ENCODE assay signal across 3 fruit fly cellular contexts in the genomic region with DNA sequence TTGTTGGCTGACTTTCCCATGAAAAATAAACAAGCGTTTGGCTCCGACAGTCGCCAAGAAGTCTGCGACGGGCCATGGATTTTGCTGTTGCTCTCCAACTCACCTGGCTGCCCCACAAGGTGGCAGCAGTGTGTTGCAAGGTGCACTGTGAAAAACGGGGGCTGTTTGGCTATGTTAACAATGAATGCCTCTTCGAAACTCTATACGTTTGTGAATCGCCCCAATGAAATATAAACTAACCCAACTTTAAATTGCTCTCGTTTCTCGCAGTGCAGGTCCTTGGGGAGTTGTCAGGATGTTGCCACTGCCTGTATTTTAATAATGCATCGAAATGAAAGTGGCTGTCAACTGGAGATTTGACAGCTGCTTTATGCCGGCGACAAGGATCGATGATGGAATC.
TF ChIP-seq lines count a peak whose summit lies in the region.

No protein-coding gene starts in this region.

- no peak for TF ChIP-seq CTCF in whole organism, embryonic (GFP tag; optimal IDR thresholded peaks at IDR 0.05; lab: Kevin White, UChicago)

TF ChIP-seq in whole organism, embryonic, 481 proteins besides CTCF, POLR2A, EP300 and RAD21 (continues in another document):
- 0 out of 2 replicates have a peak, but pooled peaks have one; percentile 7 for TF ChIP-seq ttk (GFP tag; IDR thresholded peaks at IDR 0.05; lab: Robert Waterston, UW)
- TF ChIP-seq ara (GFP tag; IDR thresholded peaks at IDR 0.05; lab: Robert Waterston, UW), result peak; percentile 23; the same call in 1 of the 2 replicates
- peak; percentile 7; the same call in 1 of the 3 replicates for TF ChIP-seq ase (GFP tag; IDR thresholded peaks at IDR 0.05; lab: Robert Waterston, UW)
- peak; percentile 16; the same call in 1 of the 2 replicates for TF ChIP-seq slbo (GFP tag; IDR thresholded peaks at IDR 0.05; lab: Robert Waterston, UW)
- 0 out of 3 replicates have a peak, but pooled peaks have one; percentile 32 for TF ChIP-seq otp (GFP tag; IDR thresholded peaks at IDR 0.05; lab: Robert Waterston, UW)
- TF ChIP-seq prd (optimal IDR thresholded peaks at IDR 0.05; lab: Kevin White, UChicago), result no peak
- peak; percentile 46; the same call in 1 of the 3 replicates for TF ChIP-seq prd (GFP tag; IDR thresholded peaks at IDR 0.05; lab: Robert Waterston, UW)
- TF ChIP-seq zfh1 (GFP tag; IDR thresholded peaks at IDR 0.05; lab: Robert Waterston, UW), result peak; percentile 46; the same call in 1 of the 3 replicates
- TF ChIP-seq CG11085 (GFP tag; IDR thresholded peaks at IDR 0.05; lab: Robert Waterston, UW), result no peak
- TF ChIP-seq sens (GFP tag; lab: Kevin White, UChicago), result peak; percentile 81
- TF ChIP-seq CG11504 (tag; optimal IDR thresholded peaks at IDR 0.05; lab: Kevin White, UChicago), result peak; percentile 12
- peak in 1 of 2 experiments; percentile 39 for TF ChIP-seq bsh (GFP tag; optimal IDR thresholded peaks at IDR 0.05; lab: Kevin White, UChicago)
- TF ChIP-seq Aef1 (GFP tag; IDR thresholded peaks at IDR 0.05; lab: Robert Waterston, UW), result no peak
- peak; percentile 28; the same call in 1 of the 3 replicates for TF ChIP-seq row (GFP tag; IDR thresholded peaks at IDR 0.05; lab: Robert Waterston, UW)
- TF ChIP-seq Ets65A (GFP tag; lab: Kevin White, UChicago), result peak; percentile 93
- peak; percentile 14 for TF ChIP-seq nmo (GFP tag; optimal IDR thresholded peaks at IDR 0.05; lab: Kevin White, UChicago)
- TF ChIP-seq CG15696 (tag; optimal IDR thresholded peaks at IDR 0.05; lab: Kevin White, UChicago), result no peak
- peak; percentile 34 for TF ChIP-seq Drgx (GFP tag; IDR thresholded peaks at IDR 0.05; lab: Robert Waterston, UW)
- no peak for TF ChIP-seq lbe (GFP tag; optimal IDR thresholded peaks at IDR 0.05; lab: Kevin White, UChicago)
- TF ChIP-seq Bteb2 (GFP tag; optimal IDR thresholded peaks at IDR 0.05; lab: Kevin White, UChicago), result no peak
- TF ChIP-seq CG4820 (GFP tag; optimal IDR thresholded peaks at IDR 0.05; lab: Kevin White, UChicago), result peak; percentile 6
- no peak for TF ChIP-seq CG14441 (GFP tag; IDR thresholded peaks at IDR 0.05; lab: Robert Waterston, UW)
- 0 out of 2 replicates have a peak, but pooled peaks have one; percentile 16 for TF ChIP-seq CG31441 (GFP tag; IDR thresholded peaks at IDR 0.05; lab: Robert Waterston, UW)
- TF ChIP-seq psq (GFP tag; optimal IDR thresholded peaks at IDR 0.05; lab: Kevin White, UChicago), result no peak
- TF ChIP-seq Chrac-16 (GFP tag; optimal IDR thresholded peaks at IDR 0.05; lab: Kevin White, UChicago), result peak; percentile 8
- no peak for TF ChIP-seq CG11247 (GFP tag; IDR thresholded peaks at IDR 0.05; lab: Robert Waterston, UW)
- TF ChIP-seq Sox102F (GFP tag; optimal IDR thresholded peaks at IDR 0.05; lab: Kevin White, UChicago), result peak; percentile 25

TF ChIP-seq in whole organism, prepupa, 60 proteins besides CTCF, POLR2A, EP300 and RAD21 (continues in another document):
- TF ChIP-seq Sox15 (GFP tag; optimal IDR thresholded peaks at IDR 0.05; lab: Kevin White, UChicago) (no peak), OdsH (GFP tag; optimal IDR thresholded peaks at IDR 0.05; lab: Kevin White, UChicago) (peak; percentile 4), spab (GFP tag; optimal IDR thresholded peaks at IDR 0.05; lab: Kevin White, UChicago) (peak; percentile 19), CG11762 (GFP tag; optimal IDR thresholded peaks at IDR 0.05; lab: Kevin White, UChicago; ENCODE audit: insufficient read depth) (no peak), CG4318 (GFP tag; optimal IDR thresholded peaks at IDR 0.05; lab: Kevin White, UChicago) (no peak), eg (GFP tag; IDR thresholded peaks at IDR 0.05; lab: Robert Waterston, UW) (peak; percentile 63; the same call in 2 of the 3 replicates), CG7368 (GFP tag; optimal IDR thresholded peaks at IDR 0.05; lab: Kevin White, UChicago) (no peak), CG11294 (GFP tag; IDR thresholded peaks at IDR 0.05; lab: Robert Waterston, UW) (0 out of 2 replicates have a peak, but pooled peaks have one; percentile 11), Hr38 (GFP tag; optimal IDR thresholded peaks at IDR 0.05; lab: Kevin White, UChicago) (no peak), CG11902 (GFP tag; optimal IDR thresholded peaks at IDR 0.05; lab: Kevin White, UChicago) (no peak), CG32006 (GFP tag; optimal IDR thresholded peaks at IDR 0.05; lab: Kevin White, UChicago) (peak; percentile 39), salr (GFP tag; optimal IDR thresholded peaks at IDR 0.05; lab: Kevin White, UChicago) (peak in 1 of 2 experiments; percentile 3), CG9139 (GFP tag; optimal IDR thresholded peaks at IDR 0.05; lab: Kevin White, UChicago) (no peak), CG16779 (tag; optimal IDR thresholded peaks at IDR 0.05; lab: Kevin White, UChicago) (no peak), lz (GFP tag; optimal IDR thresholded peaks at IDR 0.05; lab: Kevin White, UChicago) (no peak), Eip75B (GFP tag; optimal IDR thresholded peaks at IDR 0.05; lab: Kevin White, UChicago) (peak; percentile 4), vri (GFP tag; optimal IDR thresholded peaks at IDR 0.05; lab: Kevin White, UChicago) (no peak), net (GFP tag; optimal IDR thresholded peaks at IDR 0.05; lab: Kevin White, UChicago) (no peak), CG1621 (tag; optimal IDR thresholded peaks at IDR 0.05; lab: Kevin White, UChicago) (no peak), Hr39 (GFP tag; optimal IDR thresholded peaks at IDR 0.05; lab: Kevin White, UChicago) (peak; percentile 16), CG6808 (GFP tag; optimal IDR thresholded peaks at IDR 0.05; lab: Kevin White, UChicago) (no peak), CG6792 (GFP tag; optimal IDR thresholded peaks at IDR 0.05; lab: Kevin White, UChicago) (no peak), CG15336 (GFP tag; IDR thresholded peaks at IDR 0.05; lab: Robert Waterston, UW) (peak; percentile 23; the same call in 1 of the 2 replicates), CG31627 (GFP tag; optimal IDR thresholded peaks at IDR 0.05; lab: Kevin White, UChicago) (no peak), CG3032 (tag; optimal IDR thresholded peaks at IDR 0.05; lab: Kevin White, UChicago) (peak; percentile 32), Eip78C (GFP tag; lab: Kevin White, UChicago) (peak; percentile 66), CG6276 (GFP tag; optimal IDR thresholded peaks at IDR 0.05; lab: Kevin White, UChicago) (peak; percentile 6), CG3919 (GFP tag; optimal IDR thresholded peaks at IDR 0.05; lab: Kevin White, UChicago) (peak; percentile 26), Eip93F (GFP tag; optimal IDR thresholded peaks at IDR 0.05; lab: Kevin White, UChicago) (no peak), achi (GFP tag; optimal IDR thresholded peaks at IDR 0.05; lab: Kevin White, UChicago) (peak; percentile 13), Met (GFP tag; optimal IDR thresholded peaks at IDR 0.05; lab: Kevin White, UChicago) (no peak)

TF ChIP-seq in whole organism, pupa, 21 proteins besides CTCF, POLR2A, EP300 and RAD21:
- TF ChIP-seq CG32121 (GFP tag; IDR thresholded peaks at IDR 0.05; lab: Robert Waterston, UW), result no peak
- TF ChIP-seq CG14655 (GFP tag; optimal IDR thresholded peaks at IDR 0.05; lab: Kevin White, UChicago), result peak; percentile 31
- TF ChIP-seq D1 (tag; optimal IDR thresholded peaks at IDR 0.05; lab: Kevin White, UChicago), result no peak
- peak; percentile 29 for TF ChIP-seq CG15710 (tag; optimal IDR thresholded peaks at IDR 0.05; lab: Kevin White, UChicago)
- no peak for TF ChIP-seq CG10348 (GFP tag; IDR thresholded peaks at IDR 0.05; lab: Robert Waterston, UW)
- no peak for TF ChIP-seq gl (tag; optimal IDR thresholded peaks at IDR 0.05; lab: Kevin White, UChicago)
- TF ChIP-seq Pif1A (GFP tag; optimal IDR thresholded peaks at IDR 0.05; lab: Kevin White, UChicago), result peak; percentile 29
- TF ChIP-seq EcR (GFP tag; optimal IDR thresholded peaks at IDR 0.05; lab: Kevin White, UChicago), result no peak
- no peak for TF ChIP-seq CG34367 (tag; optimal IDR thresholded peaks at IDR 0.05; lab: Kevin White, UChicago)
- TF ChIP-seq CG13204 (GFP tag; optimal IDR thresholded peaks at IDR 0.05; lab: Kevin White, UChicago), result no peak
- peak; percentile 5 for TF ChIP-seq CG17806 (tag; optimal IDR thresholded peaks at IDR 0.05; lab: Kevin White, UChicago)
- TF ChIP-seq CG9948 (tag; optimal IDR thresholded peaks at IDR 0.05; lab: Kevin White, UChicago), result no peak
- no peak for TF ChIP-seq rn (GFP tag; IDR thresholded peaks at IDR 0.05; lab: Robert Waterston, UW)
- TF ChIP-seq fd96Ca (GFP tag; IDR thresholded peaks at IDR 0.05; lab: Robert Waterston, UW), result peak; percentile 57; the same call in 1 of the 3 replicates
- TF ChIP-seq Snoo (tag; optimal IDR thresholded peaks at IDR 0.05; lab: Kevin White, UChicago), result no peak
- peak; percentile 46; the same call in 1 of the 3 replicates for TF ChIP-seq CG4496 (GFP tag; IDR thresholded peaks at IDR 0.05; lab: Robert Waterston, UW)
- TF ChIP-seq CG8159 (tag; optimal IDR thresholded peaks at IDR 0.05; lab: Kevin White, UChicago), result peak; percentile 12
- no peak for TF ChIP-seq CG12605 (GFP tag; IDR thresholded peaks at IDR 0.05; lab: Robert Waterston, UW)
- peak; percentile 29 for TF ChIP-seq CG8301 (tag; optimal IDR thresholded peaks at IDR 0.05; lab: Kevin White, UChicago)
- peak; percentile 44; the same call in 1 of the 2 replicates for TF ChIP-seq Ets98B (GFP tag; IDR thresholded peaks at IDR 0.05; lab: Robert Waterston, UW)
- TF ChIP-seq Pif1B (GFP tag; optimal IDR thresholded peaks at IDR 0.05; lab: Kevin White, UChicago), result peak; percentile 1

Comparison
In these comparisons a context has a peak if more than half of its experiments do, and no peak if none do; other contexts are left out.
1. Of the 7 proteins assayed by ChIP-seq in both whole organism, embryonic and whole organism, prepupa: peak only in whole organism, embryonic: Sox102F; only in whole organism, prepupa: Hr39; in both: none; in neither: 5.